Fruit fly (Drosophila melanogaster): ENCODE data around the gene CG6738.

The CG6738 gene

dm6 chr3R:23099233-23099632, at the start of gene CG6738:
CG6738 (plus strand) TSS chr3R:23099533.
- TF ChIP-seq usp (GFP tag; optimal IDR thresholded peaks at IDR 0.05), result no peak
- TF ChIP-seq foxo (GFP tag; optimal IDR thresholded peaks at IDR 0.05), result no peak
- no peak for TF ChIP-seq N (GFP tag; optimal IDR thresholded peaks at IDR 0.05)
- no peak for TF ChIP-seq dl (GFP tag; optimal IDR thresholded peaks at IDR 0.05; ENCODE audit: insufficient read depth in 1 of 2, partially characterized antibody in 2 of 2)
- no peak for TF ChIP-seq sv (GFP tag; optimal IDR thresholded peaks at IDR 0.05)
- no peak for TF ChIP-seq Vsx2 (GFP tag; optimal IDR thresholded peaks at IDR 0.05; ENCODE audit: partially characterized antibody)
- no peak for TF ChIP-seq woc (GFP tag; optimal IDR thresholded peaks at IDR 0.05)
- no peak for TF ChIP-seq sage (GFP tag; optimal IDR thresholded peaks at IDR 0.05)
- TF ChIP-seq Rel (GFP tag; optimal IDR thresholded peaks at IDR 0.05), result no peak
- TF ChIP-seq Rel (tag; optimal IDR thresholded peaks at IDR 0.05), result no peak
- no peak for TF ChIP-seq HLH106 (tag; optimal IDR thresholded peaks at IDR 0.05)
- no peak for TF ChIP-seq dsf (GFP tag; optimal IDR thresholded peaks at IDR 0.05; ENCODE audit: borderline replicate concordance)
- TF ChIP-seq Dif (GFP tag; optimal IDR thresholded peaks at IDR 0.05; ENCODE audit: partially characterized antibody), result no peak
- TF ChIP-seq Hr78 (GFP tag; optimal IDR thresholded peaks at IDR 0.05), result no peak
- TF ChIP-seq br (GFP tag; optimal IDR thresholded peaks at IDR 0.05), result no peak
- no peak for TF ChIP-seq fru (GFP tag; optimal IDR thresholded peaks at IDR 0.05)
- TF ChIP-seq rgr (GFP tag; optimal IDR thresholded peaks at IDR 0.05), result no peak
- TF ChIP-seq Myc (optimal IDR thresholded peaks at IDR 0.05), result no peak
- no peak for TF ChIP-seq Mio (GFP tag; optimal IDR thresholded peaks at IDR 0.05)
- TF ChIP-seq h (GFP tag; optimal IDR thresholded peaks at IDR 0.05), result no peak
- no peak for TF ChIP-seq CG32264 (GFP tag; optimal IDR thresholded peaks at IDR 0.05)

DNA sequence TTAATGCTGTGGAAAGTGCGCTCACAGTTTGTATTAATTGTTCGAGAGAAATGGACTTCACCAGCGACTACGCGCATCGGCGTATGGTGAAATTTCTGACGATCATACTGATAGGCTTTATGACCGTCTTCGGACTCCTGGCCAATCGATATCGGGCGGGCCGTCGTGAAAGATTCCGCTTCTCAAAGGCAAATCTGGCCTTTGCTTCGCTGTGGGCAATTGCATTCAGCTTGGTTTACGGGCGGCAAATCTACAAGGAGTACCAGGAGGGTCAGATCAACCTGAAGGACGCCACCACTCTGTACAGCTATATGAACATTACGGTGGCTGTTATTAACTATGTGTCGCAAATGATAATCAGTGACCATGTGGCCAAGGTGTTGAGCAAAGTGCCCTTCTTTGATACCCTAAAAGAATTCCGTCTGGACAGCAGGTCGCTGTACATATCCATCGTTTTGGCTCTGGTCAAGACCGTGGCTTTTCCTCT, 47.7 kb upstream of the CG6738 start, which contains the start of gene Gr94a:
Gene Gr94a (plus strand): TSS at position 51 of the 487 bp plus-strand sequence.
- TF ChIP-seq Myc (optimal IDR thresholded peaks at IDR 0.05) (no peak), psq (GFP tag; optimal IDR thresholded peaks at IDR 0.05) (no peak), Hnf4 (GFP tag; optimal IDR thresholded peaks at IDR 0.05) (no peak), br (GFP tag; optimal IDR thresholded peaks at IDR 0.05) (no peak), pan (optimal IDR thresholded peaks at IDR 0.05) (no peak), Vsx2 (GFP tag; optimal IDR thresholded peaks at IDR 0.05; ENCODE audit: partially characterized antibody) (no peak), tai (GFP tag; optimal IDR thresholded peaks at IDR 0.05) (no peak), brk (GFP tag; optimal IDR thresholded peaks at IDR 0.05) (no peak), Jra (GFP tag; optimal IDR thresholded peaks at IDR 0.05) (no peak)

dm6 chr3R:23053135-23053730, 46.1 kb upstream of the CG6738 start:
- TF ChIP-seq Rel (GFP tag; optimal IDR thresholded peaks at IDR 0.05) (no peak), Rel (tag; optimal IDR thresholded peaks at IDR 0.05) (no peak), CrebA (GFP tag; optimal IDR thresholded peaks at IDR 0.05; ENCODE audit: borderline replicate concordance) (no peak), brk (GFP tag; optimal IDR thresholded peaks at IDR 0.05) (no peak), CG32264 (GFP tag; optimal IDR thresholded peaks at IDR 0.05) (no peak), Dfd (GFP tag; optimal IDR thresholded peaks at IDR 0.05) (no peak), foxo (GFP tag; optimal IDR thresholded peaks at IDR 0.05) (no peak), N (GFP tag; optimal IDR thresholded peaks at IDR 0.05) (no peak), dl (GFP tag; optimal IDR thresholded peaks at IDR 0.05; ENCODE audit: insufficient read depth in 1 of 2, partially characterized antibody in 2 of 2) (no peak), Abd-B (GFP tag; optimal IDR thresholded peaks at IDR 0.05) (no peak)

dm6 chr3R:23053936-23054335, 45.4 kb upstream of the CG6738 start, which contains the start of gene p53:
p53 (minus strand) TSS chr3R:23054082.
- TF ChIP-seq jim (GFP tag; optimal IDR thresholded peaks at IDR 0.05) (no peak), rgr (GFP tag; optimal IDR thresholded peaks at IDR 0.05) (peak; percentile 68), Jra (GFP tag; optimal IDR thresholded peaks at IDR 0.05) (no peak), HLH106 (tag; optimal IDR thresholded peaks at IDR 0.05) (peak; percentile 60), br (GFP tag; optimal IDR thresholded peaks at IDR 0.05) (peak; percentile 47), fru (GFP tag; optimal IDR thresholded peaks at IDR 0.05) (peak; percentile 20), foxo (GFP tag; optimal IDR thresholded peaks at IDR 0.05) (peak in 1 of 2 experiments; percentile 39), Sp1 (GFP tag; optimal IDR thresholded peaks at IDR 0.05) (peak; percentile 53), Hnf4 (GFP tag; optimal IDR thresholded peaks at IDR 0.05) (no peak), CG32264 (GFP tag; optimal IDR thresholded peaks at IDR 0.05) (peak; percentile 41), Mio (GFP tag; optimal IDR thresholded peaks at IDR 0.05) (no peak), Hr83 (GFP tag; optimal IDR thresholded peaks at IDR 0.05; ENCODE audit: poor library complexity, severe bottlenecking) (peak; percentile 62), N (GFP tag; optimal IDR thresholded peaks at IDR 0.05) (no peak), dmrt93B (GFP tag; optimal IDR thresholded peaks at IDR 0.05) (peak; percentile 69), OdsH (GFP tag; optimal IDR thresholded peaks at IDR 0.05) (peak; percentile 51), sv (GFP tag; optimal IDR thresholded peaks at IDR 0.05) (peak; percentile 64), ey (GFP tag; optimal IDR thresholded peaks at IDR 0.05) (no peak), Hr78 (GFP tag; optimal IDR thresholded peaks at IDR 0.05) (no peak), CG9705 (GFP tag; optimal IDR thresholded peaks at IDR 0.05) (peak; percentile 63), Dif (GFP tag; optimal IDR thresholded peaks at IDR 0.05; ENCODE audit: partially characterized antibody) (no peak), h (GFP tag; optimal IDR thresholded peaks at IDR 0.05) (peak; percentile 55), Dfd (GFP tag; optimal IDR thresholded peaks at IDR 0.05) (no peak)
